Worm (Caenorhabditis elegans) whole organism, late embryonic: ENCODE results near the gene epc-1.

ENCODE experiments used
- ahr-1 ChIP-seq: sonication (generic microtip); optimal IDR thresholded peaks from 2 replicates; lab custom pipeline; 2016; ENCODE audit warnings: missing genetic modification characterization, missing compliant biosample characterization
- ceh-45 ChIP-seq: fragments of 200-800 bp; sonication (Bioruptor generic); IDR thresholded peaks from 2 replicates; pipeline ENCODE4 v1.3.6; 2022; ENCODE audit warnings: missing genetic modification reagents, missing genetic modification characterization, missing compliant biosample characterization
- ets-4 ChIP-seq: sonication (generic microtip); optimal IDR thresholded peaks from 2 replicates; lab custom pipeline; 2016; ENCODE audit warnings: missing genetic modification characterization, missing compliant biosample characterization
- pag-3 ChIP-seq: sonication (generic microtip); optimal IDR thresholded peaks from 2 replicates; lab custom pipeline; 2016; ENCODE audit warnings: missing compliant biosample characterization, missing genetic modification characterization, borderline replicate concordance
- pha-4 ChIP-seq: fragments of 150-350 bp; optimal IDR thresholded peaks from 2 replicates; lab custom pipeline; 2018; ENCODE audit warnings: missing biosample characterization, missing genetic modification reagents, missing genetic modification characterization
- sox-2 ChIP-seq: fragments of 200-800 bp; sonication (Bioruptor generic); IDR thresholded peaks from 2 replicates; pipeline ENCODE4 v1.3.6; 2022; ENCODE audit warnings: missing genetic modification reagents, missing genetic modification characterization, missing compliant biosample characterization
- sox-4 ChIP-seq: sonication (generic microtip); optimal IDR thresholded peaks from 2 replicates; lab custom pipeline; 2017; ENCODE audit warnings: mild to moderate bottlenecking, missing genetic modification characterization, inconsistent platforms, missing compliant biosample characterization
- zip-5 ChIP-seq: sonication (generic microtip); optimal IDR thresholded peaks from 2 replicates; lab custom pipeline; 2016; ENCODE audit warnings: missing genetic modification characterization, missing compliant biosample characterization

DNA sequence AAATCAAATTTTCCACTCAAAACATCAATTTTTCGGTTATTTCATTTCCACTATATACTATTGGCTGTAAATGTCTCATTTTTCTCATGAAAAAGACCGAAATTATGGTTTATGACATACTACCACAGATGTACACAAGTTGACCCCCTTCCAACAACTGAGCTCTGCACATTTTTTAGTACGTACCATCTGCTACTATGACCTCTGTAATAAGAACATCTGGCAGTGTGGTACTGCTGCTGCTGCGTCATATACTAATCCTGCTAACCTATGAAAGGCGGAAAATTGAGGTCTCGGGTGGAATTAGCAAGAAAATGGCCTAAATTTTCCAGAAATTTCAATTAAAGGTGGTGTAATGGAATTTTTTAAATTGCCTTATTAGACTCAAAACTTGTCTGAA lies 3.0 kb upstream of the epc-1 start:
- no peak for TF ChIP-seq sox-2 (GFP tag; lab: Robert Waterston, UW)
- TF ChIP-seq pha-4 (tag; lab: Kevin White, UChicago) = no peak
- TF ChIP-seq pag-3 (tag; lab: Kevin White, UChicago) = no peak
- TF ChIP-seq ets-4 = no peak
- TF ChIP-seq zip-5 (tag; lab: Kevin White, UChicago) = no peak
- TF ChIP-seq ahr-1 (tag; lab: Kevin White, UChicago) = no peak
- no peak for TF ChIP-seq ceh-45 (GFP tag; lab: Robert Waterston, UW)
- TF ChIP-seq sox-4 (tag; lab: Kevin White, UChicago) = no peak
